Worm (Caenorhabditis elegans) whole organism, L4 larva: ENCODE data around the gene Y75B8A.10.

ENCODE experiments used
- aly-2 ChIP-seq: sonication (generic microtip); optimal IDR thresholded peaks from 2 replicates; lab custom pipeline; 2018; ENCODE audit warnings: missing biosample characterization, missing genetic modification characterization
- ceh-28 ChIP-seq: fragments of 150-350 bp; optimal IDR thresholded peaks from 2 replicates; lab custom pipeline; 2014; ENCODE audit warnings: missing biosample characterization, missing genetic modification reagents, missing genetic modification characterization
- ceh-82 ChIP-seq: sonication (generic microtip); optimal IDR thresholded peaks from 2 replicates; lab custom pipeline; 2017; ENCODE audit warnings: missing biosample characterization, missing genetic modification characterization
- daf-16 ChIP-seq, 3 experiments: sonication (generic microtip); optimal IDR thresholded peaks; 2 replicates each; lab custom pipeline; 2016 to 2017; ENCODE audit warnings: missing genetic modification characterization in 3 of 3, missing genetic modification reagents in 3 of 3, mild to moderate bottlenecking in 2 of 3, missing compliant biosample characterization in 2 of 3, missing biosample characterization in 1 of 3, moderate library complexity in 1 of 3
- daf-8 ChIP-seq: fragments of 200-800 bp; sonication (Bioruptor generic); IDR thresholded peaks from 2 replicates; pipeline ENCODE4 v1.3.6; 2022; ENCODE audit warnings: missing genetic modification characterization, missing compliant biosample characterization
- fkh-10 ChIP-seq: fragments of 150-350 bp; optimal IDR thresholded peaks from 2 replicates; lab custom pipeline; 2014; ENCODE audit warnings: missing biosample characterization, missing genetic modification reagents, missing genetic modification characterization
- lsy-2 ChIP-seq, 2 experiments: fragments of 150-350 bp in 1 of 2; sonication (generic microtip) in 1 of 2; optimal IDR thresholded peaks; 2 replicates each; lab custom pipeline; 2014 to 2017; ENCODE audit warnings: missing biosample characterization in 2 of 2, missing genetic modification characterization in 2 of 2
- mdl-1 ChIP-seq, 2 experiments: fragments of 150-350 bp in 1 of 2; sonication (generic microtip) in 1 of 2; optimal IDR thresholded peaks; 2 replicates each; lab custom pipeline; 2014 to 2017; ENCODE audit warnings: missing biosample characterization in 2 of 2, missing genetic modification characterization in 2 of 2
- mep-1 ChIP-seq: fragments of 150-350 bp; sonication (generic microtip); optimal IDR thresholded peaks from 3 replicates; lab custom pipeline; 2014; ENCODE audit warnings: missing biosample characterization, missing genetic modification characterization
- tra-1 ChIP-seq: fragments of 200-800 bp; sonication (Bioruptor generic); IDR thresholded peaks from 2 replicates; pipeline ENCODE4 v1.3.6; 2022; ENCODE audit warnings: missing genetic modification reagents, missing genetic modification characterization, missing compliant biosample characterization
- ztf-11 ChIP-seq: fragments of 150-350 bp; optimal IDR thresholded peaks from 2 replicates; lab custom pipeline; 2014; ENCODE audit warnings: missing biosample characterization, missing genetic modification characterization

ce11 chrIII:12227935-12228334, 45.1 kb upstream of the Y75B8A.10 start:
- TF ChIP-seq daf-16 (GFP tag; optimal IDR thresholded peaks at IDR 0.05; lab: Kevin White, UChicago) (no peak), daf-16 (tag; optimal IDR thresholded peaks at IDR 0.05; lab: Kevin White, UChicago) (no peak), lsy-2 (tag; optimal IDR thresholded peaks at IDR 0.05; lab: Kevin White, UChicago) (no peak), tra-1 (GFP tag; lab: Robert Waterston, UW) (no peak), ceh-28 (no peak), fkh-10 (GFP tag; lab: Kevin White, UChicago) (no peak), ceh-82 (no peak), ztf-11 (no peak), aly-2 (tag; lab: Kevin White, UChicago) (no peak), daf-8 (GFP tag; lab: Robert Waterston, UW) (no peak), mep-1 (tag; lab: Kevin White, UChicago) (no peak), mdl-1 (tag; optimal IDR thresholded peaks at IDR 0.05; lab: Kevin White, UChicago) (no peak)
